Worm (Caenorhabditis elegans) whole organism, L4 larva: ENCODE results near the gene gst-12.
"Not testable (repeated sequence)": the region's sequence is repeated elsewhere in the genome, so short reads cannot be mapped to it uniquely, and the experiment has no call there.

Source experiments
- D1046.2 ChIP-seq: fragments of 200-800 bp; sonication (Bioruptor generic); IDR thresholded peaks from 2 replicates; pipeline ENCODE4 v1.3.6; 2022; ENCODE audit warnings: missing genetic modification characterization, missing compliant biosample characterization
- F10B5.3 ChIP-seq: sonication (generic microtip); optimal IDR thresholded peaks from 2 replicates; lab custom pipeline; 2016; ENCODE audit warnings: mild to moderate bottlenecking, missing genetic modification characterization, missing compliant biosample characterization
- F26F4.8 ChIP-seq: fragments of 200-800 bp; sonication (Bioruptor generic); conservative IDR thresholded peaks from 2 replicates; pipeline ENCODE4 v1.3.6; 2022; ENCODE audit warnings: missing genetic modification characterization, missing compliant biosample characterization
- F44E2.7 ChIP-seq: fragments of 200-800 bp; sonication (Bioruptor generic); IDR thresholded peaks from 2 replicates; pipeline ENCODE4 v2.1.2; 2022; ENCODE audit warnings: missing genetic modification characterization, missing compliant biosample characterization
- F49E8.2 ChIP-seq: sonication (generic microtip); optimal IDR thresholded peaks from 2 replicates; lab custom pipeline; 2016; ENCODE audit warnings: missing compliant biosample characterization, mild to moderate bottlenecking, missing genetic modification characterization, borderline replicate concordance
- Y48G9A.11 ChIP-seq: fragments of 200-800 bp; sonication (Bioruptor generic); IDR thresholded peaks from 2 replicates; pipeline ENCODE4 v1.3.6; 2022; ENCODE audit warnings: missing genetic modification reagents, missing genetic modification characterization, missing compliant biosample characterization
- Y75B8A.6 ChIP-seq: fragments of 200-800 bp; sonication (Bioruptor generic); IDR thresholded peaks from 2 replicates; pipeline ENCODE4 v1.3.6; 2022; ENCODE audit warnings: missing genetic modification reagents, missing genetic modification characterization, missing compliant biosample characterization
- ZK337.2 ChIP-seq: fragments of 200-800 bp; sonication (Bioruptor generic); IDR thresholded peaks from 2 replicates; pipeline ENCODE4 v1.3.6; 2022; ENCODE audit warnings: missing genetic modification reagents, missing genetic modification characterization, missing compliant biosample characterization
- aha-1 ChIP-seq: fragments of 150-350 bp; peaks from one replicate; lab custom pipeline; 2014; ENCODE audit warnings: missing biosample characterization, missing genetic modification characterization
- arid-1 ChIP-seq: fragments of 200-800 bp; sonication (Bioruptor generic); conservative IDR thresholded peaks from 2 replicates; pipeline ENCODE4 v1.3.6; 2022; ENCODE audit warnings: missing genetic modification reagents, missing genetic modification characterization, missing compliant biosample characterization
- ceh-28 ChIP-seq: fragments of 150-350 bp; optimal IDR thresholded peaks from 2 replicates; lab custom pipeline; 2014; ENCODE audit warnings: missing biosample characterization, missing genetic modification reagents, missing genetic modification characterization
- ctbp-1 ChIP-seq: fragments of 200-800 bp; sonication (Bioruptor generic); IDR thresholded peaks from 2 replicates; pipeline ENCODE4 v1.3.6; 2022; ENCODE audit warnings: missing genetic modification reagents, missing genetic modification characterization, missing compliant biosample characterization
- daf-16 ChIP-seq, 3 experiments: sonication (generic microtip); optimal IDR thresholded peaks; 2 replicates each; lab custom pipeline; 2016 to 2017; ENCODE audit warnings: missing genetic modification characterization in 3 of 3, missing genetic modification reagents in 3 of 3, mild to moderate bottlenecking in 2 of 3, missing compliant biosample characterization in 2 of 3, missing biosample characterization in 1 of 3, moderate library complexity in 1 of 3
- daf-8 ChIP-seq: fragments of 200-800 bp; sonication (Bioruptor generic); IDR thresholded peaks from 2 replicates; pipeline ENCODE4 v1.3.6; 2022; ENCODE audit warnings: missing genetic modification characterization, missing compliant biosample characterization
- dmd-6 ChIP-seq: fragments of 200-800 bp; sonication (Bioruptor generic); IDR thresholded peaks from 2 replicates; pipeline ENCODE4 v1.3.6; 2022; ENCODE audit warnings: missing genetic modification reagents, missing genetic modification characterization, missing compliant biosample characterization
- dmd-8 ChIP-seq: fragments of 200-800 bp; sonication (Bioruptor generic); IDR thresholded peaks from 2 replicates; pipeline ENCODE4 v1.3.6; 2022; ENCODE audit warnings: missing genetic modification characterization, missing compliant biosample characterization
- dve-1 ChIP-seq: sonication (generic microtip); optimal IDR thresholded peaks from 2 replicates; lab custom pipeline; 2017; ENCODE audit warnings: antibody characterized with exemption, mild to moderate bottlenecking, missing genetic modification characterization, missing compliant biosample characterization; ENCODE audit not compliant: insufficient read depth
- egl-27 ChIP-seq: sonication (generic microtip); optimal IDR thresholded peaks from 3 replicates; lab custom pipeline; 2017; ENCODE audit warnings: missing biosample characterization, missing genetic modification reagents, missing genetic modification characterization
- egl-43 ChIP-seq: fragments of 200-800 bp; sonication (Bioruptor generic); IDR thresholded peaks from 2 replicates; pipeline ENCODE4 v1.3.6; 2022; ENCODE audit warnings: missing genetic modification reagents, missing genetic modification characterization, missing compliant biosample characterization
- gei-8 ChIP-seq: fragments of 200-800 bp; sonication (Bioruptor generic); optimal IDR thresholded peaks from 2 replicates; lab custom pipeline; 2018; ENCODE audit warnings: mild to moderate bottlenecking, missing genetic modification characterization, missing compliant biosample characterization
- hif-1 ChIP-seq, 2 experiments: sonication (generic microtip); optimal IDR thresholded peaks; 2 replicates each; lab custom pipeline; 2016 to 2017; ENCODE audit warnings: missing compliant biosample characterization in 2 of 2, missing genetic modification characterization in 2 of 2, missing genetic modification reagents in 2 of 2, missing genotype in 2 of 2, mild to moderate bottlenecking in 1 of 2
- hlh-11 ChIP-seq: fragments of 200-800 bp; sonication (Bioruptor generic); optimal IDR thresholded peaks from 2 replicates; lab custom pipeline; 2018; ENCODE audit warnings: mild to moderate bottlenecking, missing genetic modification characterization, missing compliant biosample characterization
- hlh-30 ChIP-seq: sonication (generic microtip); optimal IDR thresholded peaks from 2 replicates; lab custom pipeline; 2017; ENCODE audit warnings: antibody characterized with exemption, mild to moderate bottlenecking, missing genetic modification characterization, missing compliant biosample characterization; ENCODE audit not compliant: insufficient read depth
- hmg-1.1 ChIP-seq: fragments of 200-800 bp; sonication (Bioruptor generic); IDR thresholded peaks from 2 replicates; pipeline ENCODE4 v1.3.6; 2022; ENCODE audit warnings: missing genetic modification reagents, missing genetic modification characterization, missing compliant biosample characterization
- lim-7 ChIP-seq: fragments of 200-800 bp; sonication (Bioruptor generic); IDR thresholded peaks from 2 replicates; pipeline ENCODE4 v1.3.6; 2022; ENCODE audit warnings: missing genetic modification characterization, missing compliant biosample characterization
- lin-1 ChIP-seq: fragments of 200-800 bp; sonication (Bioruptor generic); IDR thresholded peaks from 2 replicates; pipeline ENCODE4 v1.3.6; 2022; ENCODE audit warnings: missing genetic modification reagents, missing genetic modification characterization, missing compliant biosample characterization
- lin-38 ChIP-seq: fragments of 200-800 bp; sonication (Bioruptor generic); IDR thresholded peaks from 2 replicates; pipeline ENCODE4 v1.3.6; 2022; ENCODE audit warnings: missing genetic modification reagents, missing genetic modification characterization, missing compliant biosample characterization
- lsy-2 ChIP-seq, 2 experiments: fragments of 150-350 bp in 1 of 2; sonication (generic microtip) in 1 of 2; optimal IDR thresholded peaks; 2 replicates each; lab custom pipeline; 2014 to 2017; ENCODE audit warnings: missing biosample characterization in 2 of 2, missing genetic modification characterization in 2 of 2
- mep-1 ChIP-seq: fragments of 150-350 bp; sonication (generic microtip); optimal IDR thresholded peaks from 3 replicates; lab custom pipeline; 2014; ENCODE audit warnings: missing biosample characterization, missing genetic modification characterization
- mes-2 ChIP-seq: sonication (generic microtip); optimal IDR thresholded peaks from 2 replicates; lab custom pipeline; 2016; ENCODE audit warnings: missing genotype, mild to moderate bottlenecking, missing genetic modification characterization, missing compliant biosample characterization; ENCODE audit not compliant: poor library complexity, severe bottlenecking
- nhr-42 ChIP-seq: fragments of 200-800 bp; sonication (Bioruptor generic); IDR thresholded peaks from 2 replicates; pipeline ENCODE4 v1.3.6; 2022; ENCODE audit warnings: missing genetic modification characterization, missing compliant biosample characterization
- nhr-48 ChIP-seq: sonication (generic microtip); optimal IDR thresholded peaks from 2 replicates; lab custom pipeline; 2016; ENCODE audit warnings: mild to moderate bottlenecking, missing genetic modification characterization, missing compliant biosample characterization
- nhr-6 ChIP-seq: fragments of 150-350 bp; optimal IDR thresholded peaks from 2 replicates; lab custom pipeline; 2014; ENCODE audit warnings: missing biosample characterization, missing genetic modification characterization
- pha-4 ChIP-seq, 2 experiments: fragments of 150-350 bp in 1 of 2; fragments of 200-800 bp in 1 of 2; sonication (Bioruptor generic) in 1 of 2; IDR thresholded peaks in 1 of 2; optimal IDR thresholded peaks in 1 of 2; 2 replicates each; pipeline versions ENCODE4 v1.3.6 to Lab custom; 2014 to 2022; ENCODE audit warnings: missing genetic modification characterization in 2 of 2, missing genetic modification reagents in 2 of 2, missing biosample characterization in 1 of 2, missing compliant biosample characterization in 1 of 2
- set-16 ChIP-seq: fragments of 200-800 bp; sonication (Bioruptor generic); IDR thresholded peaks from 2 replicates; pipeline ENCODE4 v1.3.6; 2022; ENCODE audit warnings: missing genetic modification reagents, missing genetic modification characterization, missing compliant biosample characterization
- snpc-1.2 ChIP-seq: fragments of 200-800 bp; sonication (Bioruptor generic); IDR thresholded peaks from 2 replicates; pipeline ENCODE4 v1.3.6; 2022; ENCODE audit warnings: missing genetic modification reagents, missing genetic modification characterization, missing compliant biosample characterization
- tra-1 ChIP-seq: fragments of 200-800 bp; sonication (Bioruptor generic); IDR thresholded peaks from 2 replicates; pipeline ENCODE4 v1.3.6; 2022; ENCODE audit warnings: missing genetic modification reagents, missing genetic modification characterization, missing compliant biosample characterization
- unc-62 ChIP-seq, 3 experiments: fragments of 150-350 bp in 1 of 3; sonication (generic microtip); optimal IDR thresholded peaks in 2 of 3; peaks in 1 of 3; 1 replicate in 1 of 3; 2 replicates in 2 of 3; lab custom pipeline; 2014 to 2017; ENCODE audit warnings: missing biosample characterization in 3 of 3, missing genetic modification characterization in 3 of 3, missing genetic modification reagents in 3 of 3, missing genotype in 1 of 3
- vab-7 ChIP-seq: fragments of 200-800 bp; sonication (Bioruptor generic); IDR thresholded peaks from 2 replicates; pipeline ENCODE4 v1.3.6; 2022; ENCODE audit warnings: missing genetic modification reagents, missing genetic modification characterization, missing compliant biosample characterization
- ztf-11 ChIP-seq: fragments of 150-350 bp; optimal IDR thresholded peaks from 2 replicates; lab custom pipeline; 2014; ENCODE audit warnings: missing biosample characterization, missing genetic modification characterization

The gst-12 gene

DNA sequence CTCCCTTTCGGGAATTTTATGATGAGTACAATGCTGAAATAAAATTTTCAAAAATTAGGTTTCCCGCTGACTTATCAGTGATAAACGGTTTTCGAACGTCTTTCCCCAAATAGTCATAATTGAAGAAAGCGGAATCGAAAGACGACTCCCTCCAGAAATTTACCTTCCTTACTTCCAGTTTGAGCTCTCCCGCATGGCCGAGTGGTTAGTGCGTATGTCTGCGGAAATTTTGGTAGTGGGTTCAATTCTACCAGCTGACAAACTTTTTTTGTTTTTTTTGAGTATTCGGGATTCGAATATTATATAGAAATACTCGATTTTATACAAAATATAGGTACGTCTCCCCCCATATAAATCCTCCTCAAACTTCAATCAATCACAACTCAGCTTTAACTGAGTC is 40.6 kb upstream of the gst-12 start:
- TF ChIP-seq hmg-1.1 (GFP tag; lab: Robert Waterston, UW): peak; percentile 33; the same call in 1 of the 2 replicates
- peak; percentile 70; the same call in 1 of the 2 replicates for TF ChIP-seq dmd-8
- TF ChIP-seq F26F4.8: peak; percentile 77; the same call in 1 of the 2 replicates
- TF ChIP-seq lim-7 (GFP tag; lab: Robert Waterston, UW): peak; percentile 88
- peak; percentile 68; the same call in 1 of the 2 replicates for TF ChIP-seq tra-1
- peak; percentile 77 for TF ChIP-seq egl-43 (GFP tag; lab: Robert Waterston, UW)
- peak; percentile 49; the same call in 1 of the 2 replicates for TF ChIP-seq vab-7
- TF ChIP-seq lin-38: peak; percentile 60; the same call in 1 of the 2 replicates
- peak; percentile 79 for TF ChIP-seq pha-4 (GFP tag; IDR thresholded peaks at IDR 0.05; lab: Robert Waterston, UW)
- not testable (repeated sequence) for TF ChIP-seq pha-4 (tag; optimal IDR thresholded peaks at IDR 0.05; lab: Kevin White, UChicago)
- TF ChIP-seq arid-1 (GFP tag; lab: Robert Waterston, UW): peak; percentile 79
- 0 out of 2 replicates have a peak, but pooled peaks have one; percentile 50 for TF ChIP-seq D1046.2
- TF ChIP-seq snpc-1.2 (GFP tag; lab: Robert Waterston, UW): 0 out of 2 replicates have a peak, but pooled peaks have one; percentile 43
- peak; percentile 35; the same call in 1 of the 2 replicates for TF ChIP-seq Y75B8A.6 (GFP tag; lab: Robert Waterston, UW)
- TF ChIP-seq F44E2.7: peak; percentile 61; the same call in 1 of the 2 replicates
- TF ChIP-seq ctbp-1 (GFP tag; lab: Robert Waterston, UW): 0 out of 2 replicates have a peak, but pooled peaks have one; percentile 50
- 0 out of 2 replicates have a peak, but pooled peaks have one; percentile 18 for TF ChIP-seq dmd-6

DNA sequence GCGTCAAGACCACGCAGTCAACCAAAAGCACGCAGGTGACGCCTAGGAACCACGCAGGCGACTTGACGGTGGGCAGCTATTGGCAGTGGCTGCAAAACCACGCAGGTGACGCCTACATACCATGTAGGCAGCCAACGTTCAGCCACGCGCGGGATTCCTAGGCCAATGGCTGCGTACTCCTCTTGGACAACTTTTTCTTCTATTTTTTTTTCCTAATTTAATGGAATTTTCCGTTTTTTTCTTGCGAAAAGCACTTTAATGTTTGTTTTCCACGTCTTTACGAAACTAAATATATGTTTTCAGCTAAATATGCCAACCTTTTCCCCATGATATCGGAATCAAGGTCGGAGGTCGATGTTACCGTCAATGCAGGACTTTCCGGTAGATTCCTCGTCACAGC is 36.9 kb upstream of the gst-12 start, which contains the start of gene C31C9.9:
Gene C31C9.9 (plus strand): TSS at position 301 of the 400 bp plus-strand sequence.
- TF ChIP-seq set-16: peak; percentile 55

DNA sequence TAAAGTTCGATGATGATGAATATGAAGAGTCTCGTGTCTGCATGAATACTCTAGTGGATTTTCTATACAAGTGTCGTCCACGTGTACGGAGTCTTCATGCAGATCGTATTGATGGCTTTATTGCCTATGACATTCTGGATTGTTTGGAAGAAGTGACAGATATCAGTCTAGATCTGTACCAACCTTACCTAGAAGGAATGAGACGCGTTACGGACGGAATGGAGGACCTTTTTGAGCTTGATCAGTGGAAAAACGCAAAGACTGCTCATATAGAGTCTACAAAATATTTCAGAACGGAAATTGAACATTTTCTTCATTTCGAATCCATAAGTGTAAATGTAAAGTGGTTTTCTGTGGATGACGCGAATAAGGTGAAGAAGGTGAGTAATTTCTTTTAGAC is 30.4 kb upstream of the gst-12 start, which contains the start of gene fbxa-169:
Gene fbxa-169 (plus strand): TSS at position 301 of the 400 bp plus-strand sequence.
- TF ChIP-seq arid-1 (GFP tag; lab: Robert Waterston, UW) (no peak), aha-1 (tag; lab: Kevin White, UChicago) (peak; percentile 83), vab-7 (no peak)

DNA sequence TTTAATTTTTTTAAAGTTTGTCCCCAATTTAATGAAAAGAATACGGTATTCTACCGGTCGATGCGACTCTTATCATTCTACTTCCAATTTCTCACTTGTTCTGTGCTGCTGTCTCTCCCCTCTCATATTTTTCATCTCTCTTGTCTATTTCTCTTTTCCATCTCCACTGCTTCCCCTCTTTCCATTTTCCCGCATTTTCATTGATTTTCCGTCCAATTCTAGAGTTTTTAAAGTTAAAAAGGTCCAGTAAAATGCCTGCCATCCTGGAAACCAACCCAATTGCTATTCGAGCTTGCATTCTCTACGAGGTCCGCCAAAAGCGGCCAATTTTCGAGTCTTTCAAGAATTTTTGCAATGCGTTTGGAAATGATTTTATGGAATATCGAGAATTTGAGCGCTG is 23.4 kb upstream of the gst-12 start, which contains the start of gene fbxa-167:
Gene fbxa-167 (plus strand): TSS at position 179 of the 400 bp plus-strand sequence.
- TF ChIP-seq unc-62 (GFP tag; optimal IDR thresholded peaks at IDR 0.05 in 1 of 2; lab: Kevin White, UChicago) (peak in 1 of 2 experiments; percentile 32), unc-62 (tag; optimal IDR thresholded peaks at IDR 0.05; lab: Kevin White, UChicago) (no peak), lsy-2 (tag; optimal IDR thresholded peaks at IDR 0.05; lab: Kevin White, UChicago) (peak in 1 of 2 experiments; percentile 15), Y48G9A.11 (GFP tag; lab: Robert Waterston, UW) (no peak), ceh-28 (tag; lab: Kevin White, UChicago) (no peak), aha-1 (tag; lab: Kevin White, UChicago) (peak; percentile 16)
- TF ChIP-seq, all 104 proteins: peak for 3

DNA sequence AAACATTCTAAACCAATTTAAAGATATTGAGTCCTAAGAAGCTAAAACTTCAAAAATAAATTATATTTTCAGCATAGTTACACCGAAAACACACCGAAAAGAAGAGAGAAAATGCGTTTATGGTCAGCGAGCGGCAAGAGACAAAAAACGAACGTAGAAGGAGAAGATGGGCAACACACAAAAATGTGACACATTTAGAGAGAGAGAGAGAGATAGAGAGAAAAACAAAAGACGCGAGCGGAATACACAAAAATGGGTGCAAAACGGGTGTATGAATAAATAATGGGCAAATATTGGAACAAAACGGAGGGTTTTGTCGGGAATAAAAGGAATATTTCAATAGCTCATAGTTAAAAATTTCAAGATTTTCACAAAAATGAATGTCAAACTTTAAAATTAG is 22.3 kb upstream of the gst-12 start:
- TF ChIP-seq daf-8 (no peak), lin-1 (GFP tag; lab: Robert Waterston, UW) (no peak), hlh-11 (tag; lab: Kevin White, UChicago) (peak; percentile 58), F10B5.3 (tag; lab: Kevin White, UChicago) (no peak), F49E8.2 (tag; lab: Kevin White, UChicago) (no peak), aha-1 (tag; lab: Kevin White, UChicago) (peak; percentile 53), mep-1 (tag; lab: Kevin White, UChicago) (peak; percentile 18), nhr-42 (GFP tag; lab: Robert Waterston, UW) (no peak), dve-1 (tag; lab: Kevin White, UChicago) (peak; percentile 35), nhr-6 (tag; lab: Kevin White, UChicago) (peak; percentile 11), mes-2 (tag; lab: Kevin White, UChicago) (peak; percentile 36), ZK337.2 (GFP tag; lab: Robert Waterston, UW) (no peak), hif-1 (tag; optimal IDR thresholded peaks at IDR 0.05; lab: Kevin White, UChicago) (peak in 1 of 2 experiments; percentile 48), ztf-11 (tag; lab: Kevin White, UChicago) (no peak), daf-16 (GFP tag; optimal IDR thresholded peaks at IDR 0.05; lab: Kevin White, UChicago) (no peak), daf-16 (tag; optimal IDR thresholded peaks at IDR 0.05; lab: Kevin White, UChicago) (peak; percentile 26), nhr-48 (tag; lab: Kevin White, UChicago) (peak; percentile 90), tra-1 (0 out of 2 replicates have a peak, but pooled peaks have one; percentile 17), gei-8 (no peak), hlh-30 (tag; lab: Kevin White, UChicago) (peak; percentile 79), egl-27 (tag; lab: Kevin White, UChicago) (no peak)
